Worm (Caenorhabditis elegans) whole organism, mixed stage, embryonic: ENCODE results near the gene F17H10.2.

Source experiments
- ham-2 ChIP-seq: fragments of 200-800 bp; sonication (Bioruptor generic); optimal IDR thresholded peaks from 2 replicates; lab custom pipeline; 2018; ENCODE audit warnings: mild to moderate bottlenecking, missing genetic modification characterization, missing compliant biosample characterization
- mls-2 ChIP-seq: sonication (generic microtip); optimal IDR thresholded peaks from 2 replicates; lab custom pipeline; 2016; ENCODE audit warnings: mild to moderate bottlenecking, missing genetic modification characterization, moderate library complexity, missing compliant biosample characterization
- snpc-4 ChIP-seq: fragments of 150-350 bp; optimal IDR thresholded peaks from 2 replicates; lab custom pipeline; 2014; ENCODE audit warnings: missing biosample characterization, missing genetic modification characterization

- TF ChIP-seq snpc-4 (tag; lab: Kevin White, UChicago) = no peak
- TF ChIP-seq ham-2 = no peak
- TF ChIP-seq mls-2 (tag; lab: Kevin White, UChicago) = peak; percentile 31
Measured at ce11 chrX:13145988-13146873, 32.7 kb downstream of the F17H10.2 start.
